Worm (Caenorhabditis elegans): ENCODE data around the gene col-157.

ce11 chrV:11506347-11506746 lies 22.5 kb downstream of the col-157 start:
- no peak for TF ChIP-seq W03F9.2 (tag; optimal IDR thresholded peaks at IDR 0.05)
- no peak for TF ChIP-seq him-1 (tag; optimal IDR thresholded peaks at IDR 0.05)
